Worm (Caenorhabditis elegans) whole organism, L3 larva: ENCODE data around the gene F10C2.7.

Source experiments
- ama-1 ChIP-seq: fragments of 150-350 bp; optimal IDR thresholded peaks from 2 replicates; lab custom pipeline; 2018
- ceh-28 ChIP-seq: fragments of 150-350 bp; optimal IDR thresholded peaks from 2 replicates; lab custom pipeline; 2014; ENCODE audit warnings: missing biosample characterization, missing genetic modification reagents, missing genetic modification characterization

DNA sequence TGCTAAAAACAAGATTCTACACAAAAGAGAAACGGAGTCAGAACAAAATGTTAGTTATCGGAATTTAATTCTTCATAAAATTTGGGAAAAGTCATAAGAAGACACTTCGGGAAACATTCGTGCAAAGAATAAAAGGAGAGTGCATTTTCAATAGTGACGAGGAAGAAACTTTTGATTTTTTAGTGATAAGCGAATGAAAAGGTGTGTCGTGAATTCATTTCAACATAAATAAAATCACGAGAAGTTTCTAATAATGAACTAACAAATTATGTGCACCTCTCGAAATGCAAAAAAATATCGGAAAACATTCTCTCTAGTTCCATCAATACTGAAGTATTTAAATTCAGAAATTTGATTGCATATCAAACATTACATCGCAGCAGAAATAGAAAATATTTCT lies 22.3 kb downstream of the F10C2.7 start:
- TF ChIP-seq ceh-28 (no peak), ama-1 (lab: Kevin White, UChicago) (no peak)
